Fruit fly (Drosophila melanogaster) whole organism, embryonic: ENCODE data around the gene msn.
A peak's percentile ranks its signal among the peaks of the same experiment; 100 is the strongest.

Experiments
- B-H2 ChIP-seq: fragments of 200-800 bp; sonication (Bioruptor generic); optimal IDR thresholded peaks from 2 replicates; lab custom pipeline; 2018; ENCODE audit warnings: missing biosample characterization, mild to moderate bottlenecking, missing genetic modification characterization
- Bgb ChIP-seq: fragments of 200-800 bp; sonication (Bioruptor generic); IDR thresholded peaks from 2 replicates; pipeline ENCODE4 v1.3.6; 2022; ENCODE audit warnings: missing biosample characterization, missing genetic modification characterization; ENCODE audit not compliant: partially characterized antibody
- CG10543 ChIP-seq: fragments of 200-800 bp; sonication (Bioruptor generic); optimal IDR thresholded peaks from 3 replicates; lab custom pipeline; 2017; ENCODE audit warnings: missing biosample characterization, mild to moderate bottlenecking, missing genetic modification characterization, moderate library complexity
- CG11093 ChIP-seq: fragments of 200-800 bp; sonication (Bioruptor generic); IDR thresholded peaks from 3 replicates; pipeline ENCODE4 v1.3.6; 2022; ENCODE audit warnings: missing biosample characterization, missing genetic modification characterization
- CG11560 ChIP-seq: fragments of 200-800 bp; sonication (Bioruptor generic); IDR thresholded peaks from 3 replicates; pipeline ENCODE4 v1.3.6; 2022; ENCODE audit warnings: missing biosample characterization, missing genetic modification characterization
- CG11695 ChIP-seq: fragments of 200-800 bp; sonication (Bioruptor generic); IDR thresholded peaks from 3 replicates; pipeline ENCODE4 v1.3.6; 2022; ENCODE audit warnings: missing biosample characterization, missing genetic modification characterization
- CG12744 ChIP-seq: fragments of 200-800 bp; sonication (Bioruptor generic); optimal IDR thresholded peaks from 2 replicates; lab custom pipeline; 2016; ENCODE audit warnings: missing biosample characterization, missing genetic modification characterization
- CG16863 ChIP-seq: fragments of 200-800 bp; sonication (Bioruptor generic); optimal IDR thresholded peaks from 3 replicates; lab custom pipeline; 2016; ENCODE audit warnings: missing biosample characterization, missing genetic modification characterization
- CG17328 ChIP-seq: fragments of 200-800 bp; sonication (Bioruptor generic); IDR thresholded peaks from 2 replicates; pipeline ENCODE4 v1.3.6; 2022; ENCODE audit warnings: missing biosample characterization, missing genetic modification characterization
- CG17359 ChIP-seq: fragments of 200-800 bp; sonication (Bioruptor generic); optimal IDR thresholded peaks from 3 replicates; lab custom pipeline; 2018; ENCODE audit warnings: missing biosample characterization, mild to moderate bottlenecking, missing genetic modification characterization, moderate library complexity
- CG31224 ChIP-seq: fragments of 200-800 bp; sonication (Bioruptor generic); IDR thresholded peaks from 2 replicates; pipeline ENCODE4 v1.3.6; 2022; ENCODE audit warnings: missing biosample characterization, missing genetic modification characterization
- CG31388 ChIP-seq: fragments of 200-800 bp; sonication (Bioruptor generic); optimal IDR thresholded peaks from 2 replicates; lab custom pipeline; 2016; ENCODE audit warnings: missing biosample characterization, missing genetic modification characterization
- CG3163 ChIP-seq: fragments of 200-800 bp; sonication (Bioruptor generic); optimal IDR thresholded peaks from 3 replicates; lab custom pipeline; 2016; ENCODE audit warnings: missing biosample characterization, missing genetic modification characterization
- CG43689 ChIP-seq: fragments of 200-800 bp; sonication (Bioruptor generic); IDR thresholded peaks from 2 replicates; pipeline ENCODE4 v1.3.6; 2022; ENCODE audit warnings: missing biosample characterization, missing genetic modification characterization
- CG4404 ChIP-seq: fragments of 200-800 bp; sonication (Bioruptor generic); IDR thresholded peaks from 2 replicates; pipeline ENCODE4 v1.3.6; 2022; ENCODE audit warnings: missing biosample characterization, missing genetic modification characterization
- CG5953 ChIP-seq: fragments of 200-800 bp; sonication (Bioruptor generic); IDR thresholded peaks from 2 replicates; pipeline ENCODE4 v1.3.6; 2022; ENCODE audit warnings: missing biosample characterization, missing genetic modification characterization
- CG7271 ChIP-seq: fragments of 200-800 bp; sonication (Bioruptor generic); optimal IDR thresholded peaks from 2 replicates; lab custom pipeline; 2018; ENCODE audit warnings: missing biosample characterization, mild to moderate bottlenecking, missing genetic modification characterization, moderate library complexity
- CG7963 ChIP-seq: fragments of 200-800 bp; sonication (Bioruptor generic); IDR thresholded peaks from 3 replicates; pipeline ENCODE4 v1.3.6; 2022; ENCODE audit warnings: missing biosample characterization, missing genetic modification characterization; ENCODE audit not compliant: partially characterized antibody
- CG9876 ChIP-seq: fragments of 200-800 bp; sonication (Bioruptor generic); optimal IDR thresholded peaks from 2 replicates; lab custom pipeline; 2016; ENCODE audit warnings: missing biosample characterization, missing genetic modification characterization
- Ets97D ChIP-seq: fragments of 200-800 bp; sonication (Bioruptor generic); optimal IDR thresholded peaks from 3 replicates; lab custom pipeline; 2016; ENCODE audit warnings: missing biosample characterization, missing genetic modification characterization
- HLH3B ChIP-seq: fragments of 200-800 bp; sonication (Bioruptor generic); IDR thresholded peaks from 2 replicates; pipeline ENCODE4 v1.3.6; 2022; ENCODE audit warnings: missing biosample characterization, missing genetic modification characterization
- Med ChIP-seq: fragments of 200-800 bp; sonication (Bioruptor generic); peaks from one replicate; lab custom pipeline; 2016; ENCODE audit warnings: missing biosample characterization, missing genetic modification characterization, mild to moderate bottlenecking, inconsistent platforms, moderate library complexity
- Mrtf ChIP-seq: fragments of 200-800 bp; sonication (Bioruptor generic); IDR thresholded peaks from 3 replicates; pipeline ENCODE4 v1.3.6; 2022; ENCODE audit warnings: missing biosample characterization, missing genetic modification characterization
- NC2β ChIP-seq: fragments of 200-800 bp; sonication (Bioruptor generic); optimal IDR thresholded peaks from 2 replicates; lab custom pipeline; 2016; ENCODE audit warnings: missing biosample characterization, missing genetic modification characterization
- Nf-YC ChIP-seq: fragments of 200-800 bp; optimal IDR thresholded peaks from 3 replicates; lab custom pipeline; 2019; ENCODE audit warnings: missing biosample characterization, mild to moderate bottlenecking, missing genetic modification characterization, moderate library complexity
- Rfx ChIP-seq: fragments of 200-800 bp; sonication (Bioruptor generic); IDR thresholded peaks from 2 replicates; pipeline ENCODE4 v1.3.6; 2022; ENCODE audit warnings: missing biosample characterization, missing genetic modification characterization
- Sin3A ChIP-seq: fragments of >200 bp; optimal IDR thresholded peaks from 2 replicates; lab custom pipeline; 2018
- bowl ChIP-seq: fragments of 200-800 bp; sonication (Bioruptor generic); IDR thresholded peaks from 2 replicates; pipeline ENCODE4 v1.3.6; 2022; ENCODE audit warnings: missing biosample characterization, missing genetic modification characterization
- disco-r ChIP-seq: fragments of 200-800 bp; sonication (Bioruptor generic); optimal IDR thresholded peaks from 2 replicates; lab custom pipeline; 2016; ENCODE audit warnings: missing biosample characterization, missing genetic modification characterization
- dmrt11E ChIP-seq: fragments of 200-800 bp; sonication (Bioruptor generic); optimal IDR thresholded peaks from 3 replicates; lab custom pipeline; 2018; ENCODE audit warnings: missing biosample characterization, mild to moderate bottlenecking, missing genetic modification characterization, moderate library complexity
- eve ChIP-seq, 2 experiments: fragments of >200 bp; optimal IDR thresholded peaks; 2 replicates each; lab custom pipeline; 2017; ENCODE audit warnings: missing biosample characterization in 2 of 2, missing genetic modification characterization in 2 of 2
- ewg ChIP-seq: fragments of 200-800 bp; sonication (Bioruptor generic); optimal IDR thresholded peaks from 3 replicates; lab custom pipeline; 2017; ENCODE audit warnings: mild to moderate bottlenecking, missing biosample characterization, missing genetic modification reagents, missing genetic modification characterization
- eyg ChIP-seq: fragments of 200-800 bp; sonication (Bioruptor generic); optimal IDR thresholded peaks from 3 replicates; lab custom pipeline; 2016; ENCODE audit warnings: missing biosample characterization, missing genetic modification characterization
- gro ChIP-seq: fragments of 200-800 bp; sonication (Bioruptor generic); optimal IDR thresholded peaks from 2 replicates; lab custom pipeline; 2016; ENCODE audit warnings: missing biosample characterization, missing genetic modification characterization
- lbe ChIP-seq: fragments of 200-800 bp; sonication (Bioruptor generic); optimal IDR thresholded peaks from 2 replicates; lab custom pipeline; 2016; ENCODE audit warnings: missing biosample characterization, mild to moderate bottlenecking, missing genetic modification characterization
- lilli ChIP-seq: fragments of 200-800 bp; sonication (Bioruptor generic); optimal IDR thresholded peaks from 3 replicates; lab custom pipeline; 2016; ENCODE audit warnings: missing biosample characterization, missing genetic modification characterization
- lola ChIP-seq, 3 experiments: fragments of >200 bp in 2 of 3; fragments of 200-800 bp in 1 of 3; sonication (Bioruptor generic) in 1 of 3; optimal IDR thresholded peaks; 2 replicates each; lab custom pipeline; 2017 to 2019; ENCODE audit warnings: missing biosample characterization in 3 of 3, missing genetic modification characterization in 3 of 3, mild to moderate bottlenecking in 1 of 3, moderate library complexity in 1 of 3
- mam ChIP-seq: fragments of 200-800 bp; sonication (Bioruptor generic); optimal IDR thresholded peaks from 3 replicates; lab custom pipeline; 2016; ENCODE audit warnings: missing biosample characterization, missing genetic modification characterization
- nau ChIP-seq: fragments of 200-800 bp; sonication (Bioruptor generic); optimal IDR thresholded peaks from 3 replicates; lab custom pipeline; 2017; ENCODE audit warnings: missing biosample characterization, mild to moderate bottlenecking, missing genetic modification characterization, missing genetic modification reagents
- nom ChIP-seq: fragments of 200-800 bp; sonication (Bioruptor generic); optimal IDR thresholded peaks from 2 replicates; lab custom pipeline; 2017; ENCODE audit warnings: missing biosample characterization, missing genetic modification characterization, mild to moderate bottlenecking, moderate library complexity, missing genetic modification reagents
- pfk ChIP-seq: fragments of 200-800 bp; sonication (Bioruptor generic); optimal IDR thresholded peaks from 2 replicates; lab custom pipeline; 2018; ENCODE audit warnings: missing biosample characterization, mild to moderate bottlenecking, missing genetic modification characterization, moderate library complexity
- pho ChIP-seq: fragments of 200-800 bp; sonication (Bioruptor generic); optimal IDR thresholded peaks from 2 replicates; lab custom pipeline; 2016; ENCODE audit warnings: missing biosample characterization, missing genetic modification characterization
- pros ChIP-seq: fragments of 200-800 bp; sonication (Bioruptor generic); optimal IDR thresholded peaks from 3 replicates; lab custom pipeline; 2019; ENCODE audit warnings: missing biosample characterization, mild to moderate bottlenecking, missing genetic modification characterization, moderate library complexity
- ranshi ChIP-seq: fragments of 200-800 bp; sonication (Bioruptor generic); IDR thresholded peaks from 2 replicates; pipeline ENCODE4 v1.3.6; 2022; ENCODE audit warnings: missing biosample characterization, missing genetic modification characterization
- seq ChIP-seq: fragments of 200-800 bp; sonication (Bioruptor generic); IDR thresholded peaks from 2 replicates; pipeline ENCODE4 v1.3.6; 2022; ENCODE audit warnings: missing biosample characterization, missing genetic modification characterization
- tio ChIP-seq: fragments of 200-800 bp; sonication (Bioruptor generic); optimal IDR thresholded peaks from 2 replicates; lab custom pipeline; 2017; ENCODE audit warnings: missing biosample characterization, missing genetic modification characterization, inconsistent platforms
- tll ChIP-seq, 2 experiments: fragments of 200-800 bp in 1 of 2; fragments of >200 bp in 1 of 2; sonication (Bioruptor generic) in 1 of 2; optimal IDR thresholded peaks; 2 replicates each; lab custom pipeline; 2017 to 2019; ENCODE audit warnings: missing biosample characterization in 2 of 2, missing genetic modification characterization in 2 of 2, mild to moderate bottlenecking in 1 of 2, moderate library complexity in 1 of 2
- usp ChIP-seq: fragments of >200 bp; optimal IDR thresholded peaks from 2 replicates; lab custom pipeline; 2017; ENCODE audit warnings: missing biosample characterization, missing genetic modification characterization
- vvl ChIP-seq: fragments of 200-800 bp; sonication (Bioruptor generic); IDR thresholded peaks from 2 replicates; pipeline ENCODE4 v1.3.6; 2022; ENCODE audit warnings: missing biosample characterization, missing genetic modification characterization

The msn gene

DNA sequence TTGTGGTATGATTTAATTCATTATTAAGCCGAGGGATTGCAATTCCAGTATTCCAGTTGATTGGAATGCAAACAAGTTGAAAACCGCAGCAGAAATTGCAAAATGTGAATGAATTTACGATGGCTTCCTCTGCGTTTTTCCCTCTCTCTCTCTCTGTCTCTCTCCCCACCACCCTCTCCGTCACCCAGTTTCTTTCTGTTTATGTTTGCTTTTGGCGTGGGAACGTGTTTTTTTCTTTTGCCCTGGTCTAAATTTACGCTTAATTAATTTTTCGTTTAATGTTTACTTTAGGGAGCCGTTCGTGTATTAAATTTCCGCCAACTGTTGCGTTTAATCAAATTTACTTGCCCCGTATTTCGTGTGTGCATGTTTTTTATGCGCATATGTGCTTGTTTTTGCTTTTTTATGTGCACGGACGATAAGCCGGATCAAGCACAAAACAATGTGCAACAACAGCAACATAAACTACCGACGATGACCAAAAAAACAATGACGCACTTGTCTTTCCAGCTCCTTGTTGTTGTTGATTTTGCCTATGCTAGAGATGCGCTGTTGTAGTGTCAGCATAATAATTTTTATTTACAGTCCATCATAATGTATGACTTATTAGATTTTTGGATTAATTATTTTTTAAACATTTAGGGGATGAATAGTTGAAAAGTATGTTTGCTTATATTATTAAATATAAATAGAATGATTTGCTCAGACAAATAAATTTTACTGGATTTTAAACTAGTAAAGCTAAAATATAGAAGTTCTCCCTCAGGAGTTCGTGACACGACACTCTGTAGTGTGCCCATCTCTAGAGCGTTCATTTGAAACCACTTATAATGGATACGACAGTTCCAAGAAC is 3.8 kb upstream of the msn start (continued):
- TF ChIP-seq Nf-YC (tag; lab: Kevin White, UChicago): no peak
- TF ChIP-seq disco-r (GFP tag; lab: Kevin White, UChicago): no peak
- peak; percentile 51 for TF ChIP-seq nau
- TF ChIP-seq Sin3A: no peak
- peak; percentile 54; the same call in 1 of the 2 replicates for TF ChIP-seq Rfx
- peak; percentile 55 for TF ChIP-seq seq
- no peak for TF ChIP-seq CG43689 (GFP tag; lab: Robert Waterston, UW)
- no peak for TF ChIP-seq CG4404 (GFP tag; lab: Robert Waterston, UW)
- TF ChIP-seq CG16863 (GFP tag; lab: Kevin White, UChicago): no peak
- peak; percentile 80 for TF ChIP-seq CG17359 (tag; lab: Kevin White, UChicago)
- TF ChIP-seq usp (GFP tag; lab: Kevin White, UChicago): no peak
- TF ChIP-seq lbe (GFP tag; lab: Kevin White, UChicago): no peak
- peak; percentile 79 for TF ChIP-seq tio (GFP tag; lab: Kevin White, UChicago)
- TF ChIP-seq lola (GFP tag; optimal IDR thresholded peaks at IDR 0.05; lab: Kevin White, UChicago): peak in 1 of 3 experiments; percentile 82
- TF ChIP-seq CG11695: peak; percentile 76; the same call in 2 of the 3 replicates
- TF ChIP-seq gro: no peak
- peak; percentile 77 for TF ChIP-seq dmrt11E
- no peak for TF ChIP-seq CG9876
- TF ChIP-seq CG11560 (tag; lab: Robert Waterston, UW): no peak
- TF ChIP-seq HLH3B (GFP tag; lab: Robert Waterston, UW): peak; percentile 81
- TF ChIP-seq ewg: peak; percentile 52
- TF ChIP-seq bowl: 0 out of 2 replicates have a peak, but pooled peaks have one; percentile 8
- TF ChIP-seq mam (GFP tag; lab: Kevin White, UChicago): peak; percentile 8
- peak; percentile 70 for TF ChIP-seq vvl
- no peak for TF ChIP-seq tll (GFP tag; optimal IDR thresholded peaks at IDR 0.05; lab: Kevin White, UChicago)
- no peak for TF ChIP-seq CG31224 (GFP tag; lab: Robert Waterston, UW)
- no peak for TF ChIP-seq NC2β (GFP tag; lab: Kevin White, UChicago)
- no peak for TF ChIP-seq Mrtf (GFP tag; lab: Robert Waterston, UW)
- peak; percentile 45 for TF ChIP-seq Med (GFP tag; lab: Kevin White, UChicago)
- TF ChIP-seq pfk: no peak
- TF ChIP-seq CG7271 (tag; lab: Kevin White, UChicago): peak; percentile 39
- TF ChIP-seq ranshi (GFP tag; lab: Robert Waterston, UW): peak; percentile 74
- peak; percentile 45 for TF ChIP-seq CG31388 (GFP tag; lab: Kevin White, UChicago)
- no peak for TF ChIP-seq pho (GFP tag; lab: Kevin White, UChicago)
- TF ChIP-seq CG17328: peak; percentile 59; the same call in 1 of the 2 replicates
- TF ChIP-seq lilli (GFP tag; lab: Kevin White, UChicago): peak; percentile 47
- TF ChIP-seq CG12744 (GFP tag; lab: Kevin White, UChicago): no peak
- no peak for TF ChIP-seq pros (GFP tag; lab: Kevin White, UChicago)
- peak; percentile 64 for TF ChIP-seq CG11093 (GFP tag; lab: Robert Waterston, UW)
- peak; percentile 65 for TF ChIP-seq CG10543 (GFP tag; lab: Kevin White, UChicago)
- no peak for TF ChIP-seq CG5953 (GFP tag; lab: Robert Waterston, UW)
- peak; percentile 69 for TF ChIP-seq B-H2 (GFP tag; lab: Kevin White, UChicago)
- TF ChIP-seq CG7963: 0 out of 3 replicates have a peak, but pooled peaks have one; percentile 41
- TF ChIP-seq Bgb (GFP tag; lab: Robert Waterston, UW): peak; percentile 45
- TF ChIP-seq Ets97D: no peak
- TF ChIP-seq eve (GFP tag; optimal IDR thresholded peaks at IDR 0.05; lab: Kevin White, UChicago): no peak
- TF ChIP-seq nom (GFP tag; lab: Kevin White, UChicago): no peak
- TF ChIP-seq eyg (GFP tag; lab: Kevin White, UChicago): no peak
- no peak for TF ChIP-seq CG3163 (GFP tag; lab: Kevin White, UChicago)
